Fruit fly (Drosophila melanogaster): ENCODE measurements around the gene CG32022.

Gene CG32022

DNA sequence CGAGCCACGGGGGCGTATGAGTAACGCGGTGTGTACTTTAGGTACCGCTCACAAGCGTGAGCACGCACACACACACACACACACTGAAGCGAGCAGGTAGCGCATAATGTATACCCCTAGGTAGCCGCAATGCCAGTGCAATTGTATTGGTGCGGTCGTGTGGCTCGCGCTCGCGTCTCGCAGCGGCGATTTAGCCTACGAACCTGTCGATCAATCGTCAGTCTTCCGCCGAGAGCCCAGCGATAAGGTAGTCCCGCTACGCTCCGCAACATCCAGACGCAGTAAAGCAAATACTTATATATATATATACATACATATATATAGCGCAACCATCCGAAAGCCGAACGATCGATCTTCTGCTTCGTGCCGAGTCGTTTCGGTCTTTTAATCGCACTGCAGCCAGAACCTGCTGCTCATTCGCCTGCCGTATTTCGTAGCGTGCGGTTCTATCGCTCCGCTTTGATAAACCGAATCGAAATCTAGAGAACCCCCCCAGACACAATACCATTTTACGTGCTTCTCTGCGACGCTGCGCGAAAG lies 45.5 kb downstream of the CG32022 start, which contains the start of gene hry:
Gene hry (plus strand): TSS at position 215 of the 540 bp plus-strand sequence.
- no peak for TF ChIP-seq CG9876 (GFP tag; optimal IDR thresholded peaks at IDR 0.05)
- no peak; the same call in 1 of the 2 replicates for TF ChIP-seq E2f2 (GFP tag; IDR thresholded peaks at IDR 0.05)
- TF ChIP-seq shn (GFP tag; optimal IDR thresholded peaks at IDR 0.05), result no peak
- peak; percentile 33; the same call in 2 of the 3 replicates for TF ChIP-seq knrl (GFP tag; IDR thresholded peaks at IDR 0.05; ENCODE audit: partially characterized antibody)
- no peak for TF ChIP-seq hb (GFP tag; IDR thresholded peaks at IDR 0.05; ENCODE audit: partially characterized antibody)
- TF ChIP-seq NK7.1 (GFP tag; optimal IDR thresholded peaks at IDR 0.05), result no peak
- 0 out of 3 replicates have a peak, but pooled peaks have one; percentile 30 for TF ChIP-seq CG6175 (GFP tag; IDR thresholded peaks at IDR 0.05)
- TF ChIP-seq nau (GFP tag; optimal IDR thresholded peaks at IDR 0.05), result peak; percentile 64
- TF ChIP-seq Dp (GFP tag; optimal IDR thresholded peaks at IDR 0.05), result no peak
- TF ChIP-seq CG11504 (tag; optimal IDR thresholded peaks at IDR 0.05), result peak; percentile 38
- TF ChIP-seq Tbp (GFP tag; optimal IDR thresholded peaks at IDR 0.05), result no peak
- TF ChIP-seq CG6791 (GFP tag; IDR thresholded peaks at IDR 0.05; ENCODE audit: partially characterized antibody), result peak; percentile 41; the same call in 1 of the 3 replicates
- no peak for TF ChIP-seq pita (GFP tag; optimal IDR thresholded peaks at IDR 0.05)
- no peak for TF ChIP-seq CG2120 (GFP tag; optimal IDR thresholded peaks at IDR 0.05)
- TF ChIP-seq Hand (GFP tag; optimal IDR thresholded peaks at IDR 0.05), result no peak
- peak; percentile 84 for TF ChIP-seq Med (GFP tag)
- no peak for TF ChIP-seq Asciz (GFP tag; optimal IDR thresholded peaks at IDR 0.05)
- no peak for TF ChIP-seq CG7357 (GFP tag; IDR thresholded peaks at IDR 0.05)
- TF ChIP-seq zen (tag; optimal IDR thresholded peaks at IDR 0.05), result peak; percentile 21
- TF ChIP-seq CG4360 (GFP tag; IDR thresholded peaks at IDR 0.05), result peak; percentile 15; the same call in 1 of the 2 replicates
- no peak for TF ChIP-seq tgo (GFP tag; IDR thresholded peaks at IDR 0.05)
- no peak for TF ChIP-seq bigmax (GFP tag; optimal IDR thresholded peaks at IDR 0.05)
- no peak for TF ChIP-seq nmo (GFP tag; optimal IDR thresholded peaks at IDR 0.05)
- peak; percentile 48; the same call in 1 of the 2 replicates for TF ChIP-seq CG5953 (GFP tag; IDR thresholded peaks at IDR 0.05)
- TF ChIP-seq CG8281 (tag; optimal IDR thresholded peaks at IDR 0.05), result peak; percentile 33
- no peak for TF ChIP-seq Dip3 (GFP tag; optimal IDR thresholded peaks at IDR 0.05)
- no peak for TF ChIP-seq CG4424 (GFP tag; optimal IDR thresholded peaks at IDR 0.05)
- no peak for TF ChIP-seq bab2 (GFP tag; optimal IDR thresholded peaks at IDR 0.05)
- peak; percentile 28 for TF ChIP-seq zf30C (GFP tag; optimal IDR thresholded peaks at IDR 0.05)
- no peak for TF ChIP-seq CG11398 (GFP tag; optimal IDR thresholded peaks at IDR 0.05)
- TF ChIP-seq CG3847 (GFP tag; IDR thresholded peaks at IDR 0.05), result 0 out of 2 replicates have a peak, but pooled peaks have one; percentile 17
- peak; percentile 38 for TF ChIP-seq oc (tag; optimal IDR thresholded peaks at IDR 0.05)
- TF ChIP-seq aop (GFP tag; IDR thresholded peaks at IDR 0.05), result no peak; the same call in 1 of the 2 replicates
- TF ChIP-seq CG12744 (GFP tag; optimal IDR thresholded peaks at IDR 0.05), result no peak
- no peak for TF ChIP-seq sna (GFP tag; IDR thresholded peaks at IDR 0.05; ENCODE audit: partially characterized antibody)
- TF ChIP-seq CG1233 (GFP tag; optimal IDR thresholded peaks at IDR 0.05), result no peak
- no peak for TF ChIP-seq gsb (GFP tag; IDR thresholded peaks at IDR 0.05)
- TF ChIP-seq C15 (GFP tag; IDR thresholded peaks at IDR 0.05), result no peak
- peak; percentile 24 for TF ChIP-seq bcd (GFP tag; optimal IDR thresholded peaks at IDR 0.05)
- peak; percentile 45 for TF ChIP-seq tup (GFP tag; optimal IDR thresholded peaks at IDR 0.05)
- no peak for TF ChIP-seq croc (GFP tag; conservative IDR thresholded peaks at IDR 0.05)
- peak; percentile 39 for TF ChIP-seq salm (tag; optimal IDR thresholded peaks at IDR 0.05)
- peak; percentile 15 for TF ChIP-seq CG18476 (GFP tag; optimal IDR thresholded peaks at IDR 0.05)
- no peak for TF ChIP-seq h (optimal IDR thresholded peaks at IDR 0.05)
- peak; percentile 79 for TF ChIP-seq sens (GFP tag)
- TF ChIP-seq CHES-1-like (GFP tag; optimal IDR thresholded peaks at IDR 0.05), result no peak
- TF ChIP-seq Meics (GFP tag; optimal IDR thresholded peaks at IDR 0.05), result no peak
- TF ChIP-seq jigr1 (GFP tag; IDR thresholded peaks at IDR 0.05), result no peak
- peak; percentile 99 for TF ChIP-seq CG10543 (GFP tag; optimal IDR thresholded peaks at IDR 0.05)
- TF ChIP-seq stc (GFP tag; IDR thresholded peaks at IDR 0.05), result no peak; the same call in 1 of the 2 replicates
- peak; percentile 44 for TF ChIP-seq Oli (tag; optimal IDR thresholded peaks at IDR 0.05)
